Fruit fly (Drosophila melanogaster): ENCODE data around the gene mRpL24.

DNA sequence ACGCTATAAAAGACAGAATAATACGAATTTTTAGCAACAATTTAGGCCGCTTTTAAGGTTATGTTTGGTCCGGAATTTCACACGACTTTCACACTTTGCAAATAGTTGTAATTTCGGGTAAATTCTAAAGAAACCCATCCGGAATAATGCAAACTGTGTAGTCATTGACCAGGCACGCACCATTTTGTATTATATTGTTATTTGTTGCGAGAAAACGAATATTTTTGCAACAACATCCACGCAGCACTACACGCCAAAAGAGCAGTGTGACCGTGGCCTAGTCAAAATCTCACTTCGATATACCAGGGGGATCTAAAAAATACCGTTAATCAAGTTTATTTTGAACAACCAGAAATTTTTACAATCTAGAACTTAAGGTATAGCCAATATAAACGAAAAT, 22.4 kb upstream of the mRpL24 start, which contains the start of gene eIF3i:
- TF ChIP-seq CG1620 (GFP tag; optimal IDR thresholded peaks at IDR 0.05) (no peak), CG7101 (tag; optimal IDR thresholded peaks at IDR 0.05) (no peak), pad (GFP tag; optimal IDR thresholded peaks at IDR 0.05) (no peak), bab1 (GFP tag; optimal IDR thresholded peaks at IDR 0.05) (no peak), Hr96 (GFP tag; optimal IDR thresholded peaks at IDR 0.05) (no peak), tj (GFP tag; optimal IDR thresholded peaks at IDR 0.05) (no peak), cnc (optimal IDR thresholded peaks at IDR 0.05) (no peak), toe (GFP tag; optimal IDR thresholded peaks at IDR 0.05) (no peak), cic (GFP tag; optimal IDR thresholded peaks at IDR 0.05) (no peak), kay (GFP tag; ENCODE audit: borderline replicate concordance) (no peak), Mnt (GFP tag; optimal IDR thresholded peaks at IDR 0.05) (peak; percentile 50)
